Fruit fly (Drosophila melanogaster): Measurements from ENCODE around the gene Cpr11A.

- TF ChIP-seq CG8478 (optimal IDR thresholded peaks at IDR 0.05) (no peak), CTCF (optimal IDR thresholded peaks at IDR 0.05) (no peak)
Observed at dm6 chrX:12463560-12463959, 23.2 kb upstream of the Cpr11A start.

Data from S2 (cell line).